Fruit fly (Drosophila melanogaster) whole organism, embryonic: ENCODE results near the gene Tet.

Experiments used
- BtbVII ChIP-seq: fragments of 200-800 bp; sonication (Bioruptor generic); optimal IDR thresholded peaks from 3 replicates; lab custom pipeline; 2017; ENCODE audit warnings: missing biosample characterization, mild to moderate bottlenecking, missing genetic modification characterization
- Bteb2 ChIP-seq: fragments of 200-800 bp; sonication (Bioruptor generic); optimal IDR thresholded peaks from 2 replicates; lab custom pipeline; 2016; ENCODE audit warnings: missing biosample characterization, missing genetic modification characterization
- CG10209 ChIP-seq: fragments of 200-800 bp; sonication (Bioruptor generic); optimal IDR thresholded peaks from 3 replicates; lab custom pipeline; 2017; ENCODE audit warnings: missing biosample characterization, mild to moderate bottlenecking, missing genetic modification characterization, missing genetic modification reagents
- CG10431 ChIP-seq: fragments of 200-800 bp; sonication (Bioruptor generic); optimal IDR thresholded peaks from 3 replicates; lab custom pipeline; 2018; ENCODE audit warnings: missing biosample characterization, mild to moderate bottlenecking, missing genetic modification characterization
- CG11504 ChIP-seq: fragments of 200-800 bp; sonication (Bioruptor generic); optimal IDR thresholded peaks from 3 replicates; lab custom pipeline; 2019; ENCODE audit warnings: missing biosample characterization, mild to moderate bottlenecking, missing genetic modification characterization, moderate library complexity
- CG11560 ChIP-seq: fragments of 200-800 bp; sonication (Bioruptor generic); IDR thresholded peaks from 3 replicates; pipeline ENCODE4 v1.3.6; 2022; ENCODE audit warnings: missing biosample characterization, missing genetic modification characterization
- CG14667 ChIP-seq: fragments of 200-800 bp; sonication (Bioruptor generic); IDR thresholded peaks from 2 replicates; pipeline ENCODE4 v1.3.6; 2022; ENCODE audit warnings: missing biosample characterization, missing genetic modification characterization
- CG1602 ChIP-seq: fragments of 200-800 bp; sonication (Bioruptor generic); optimal IDR thresholded peaks from 3 replicates; lab custom pipeline; 2016; ENCODE audit warnings: missing biosample characterization, missing genetic modification characterization
- CG16863 ChIP-seq: fragments of 200-800 bp; sonication (Bioruptor generic); optimal IDR thresholded peaks from 3 replicates; lab custom pipeline; 2016; ENCODE audit warnings: missing biosample characterization, missing genetic modification characterization
- CG17361 ChIP-seq: fragments of 200-800 bp; sonication (Bioruptor generic); IDR thresholded peaks from 3 replicates; pipeline ENCODE4 v1.3.6; 2022; ENCODE audit warnings: missing biosample characterization, missing genetic modification characterization
- CG2875 ChIP-seq: fragments of 200-800 bp; sonication (Bioruptor generic); optimal IDR thresholded peaks from 2 replicates; lab custom pipeline; 2017; ENCODE audit warnings: missing biosample characterization, mild to moderate bottlenecking, missing genetic modification characterization, missing genetic modification reagents
- CG34224 ChIP-seq: fragments of 200-800 bp; sonication (Bioruptor generic); IDR thresholded peaks from 3 replicates; pipeline ENCODE4 v1.3.6; 2022; ENCODE audit warnings: missing biosample characterization, missing genetic modification characterization; ENCODE audit not compliant: partially characterized antibody
- CG3726 ChIP-seq: fragments of 200-800 bp; sonication (Bioruptor generic); IDR thresholded peaks from 3 replicates; pipeline ENCODE4, ENCODE4 v1.3.6; 2022; ENCODE audit warnings: missing biosample characterization, missing genetic modification characterization
- CG3847 ChIP-seq: fragments of 200-800 bp; sonication (Bioruptor generic); IDR thresholded peaks from 2 replicates; pipeline ENCODE4 v1.3.6; 2022; ENCODE audit warnings: missing biosample characterization, missing genetic modification characterization
- CG5245 ChIP-seq: fragments of 200-800 bp; sonication (Bioruptor generic); optimal IDR thresholded peaks from 3 replicates; lab custom pipeline; 2016; ENCODE audit warnings: missing biosample characterization, missing genetic modification characterization
- CG7963 ChIP-seq: fragments of 200-800 bp; sonication (Bioruptor generic); IDR thresholded peaks from 3 replicates; pipeline ENCODE4 v1.3.6; 2022; ENCODE audit warnings: missing biosample characterization, missing genetic modification characterization; ENCODE audit not compliant: partially characterized antibody
- D ChIP-seq, 2 experiments: fragments of 200-800 bp in 1 of 2; fragments of >200 bp in 1 of 2; sonication (Bioruptor generic) in 1 of 2; optimal IDR thresholded peaks; 2 replicates in 1 of 2; 3 replicates in 1 of 2; lab custom pipeline; 2017; ENCODE audit warnings: mild to moderate bottlenecking in 1 of 2, missing biosample characterization in 1 of 2, missing genetic modification characterization in 1 of 2, missing genetic modification reagents in 1 of 2
- Dfd ChIP-seq, 2 experiments: fragments of >200 bp; optimal IDR thresholded peaks; 2 replicates each; lab custom pipeline; 2017; ENCODE audit warnings: missing biosample characterization in 2 of 2, missing genetic modification characterization in 2 of 2
- Dref ChIP-seq: fragments of 200-800 bp; sonication (Bioruptor generic); IDR thresholded peaks from 2 replicates; pipeline ENCODE4 v1.3.6; 2022; ENCODE audit warnings: missing biosample characterization, missing genetic modification characterization
- ERR ChIP-seq: fragments of 200-800 bp; sonication (Bioruptor generic); optimal IDR thresholded peaks from 2 replicates; lab custom pipeline; 2016; ENCODE audit warnings: missing biosample characterization, missing genetic modification characterization
- Fer2 ChIP-seq: fragments of 200-800 bp; sonication (Bioruptor generic); optimal IDR thresholded peaks from 2 replicates; lab custom pipeline; 2018; ENCODE audit warnings: missing biosample characterization, mild to moderate bottlenecking, missing genetic modification characterization, moderate library complexity
- Gug ChIP-seq: fragments of 200-800 bp; sonication (Bioruptor generic); IDR thresholded peaks from 4 replicates; pipeline ENCODE4 v1.3.6; 2022; ENCODE audit warnings: missing biosample characterization, missing genetic modification characterization
- HLH3B ChIP-seq: fragments of 200-800 bp; sonication (Bioruptor generic); IDR thresholded peaks from 2 replicates; pipeline ENCODE4 v1.3.6; 2022; ENCODE audit warnings: missing biosample characterization, missing genetic modification characterization
- Hr78 ChIP-seq, 2 experiments: fragments of 200-800 bp in 1 of 2; fragments of >200 bp in 1 of 2; sonication (Bioruptor generic) in 1 of 2; optimal IDR thresholded peaks; 2 replicates each; lab custom pipeline; 2017 to 2019; ENCODE audit warnings: missing biosample characterization in 2 of 2, missing genetic modification characterization in 2 of 2, mild to moderate bottlenecking in 1 of 2, moderate library complexity in 1 of 2
- Hsf ChIP-seq: fragments of 200-800 bp; sonication (Bioruptor generic); optimal IDR thresholded peaks from 3 replicates; lab custom pipeline; 2016; ENCODE audit warnings: missing biosample characterization, missing genetic modification characterization
- Jarid2 ChIP-seq: fragments of 200-800 bp; sonication (Bioruptor generic); optimal IDR thresholded peaks from 3 replicates; lab custom pipeline; 2017; ENCODE audit warnings: mild to moderate bottlenecking, missing biosample characterization, missing genetic modification reagents, missing genetic modification characterization
- Max ChIP-seq: fragments of 200-800 bp; sonication (Bioruptor generic); optimal IDR thresholded peaks from 2 replicates; lab custom pipeline; 2016; ENCODE audit warnings: missing biosample characterization, mild to moderate bottlenecking, missing genetic modification characterization
- Med ChIP-seq: fragments of 200-800 bp; sonication (Bioruptor generic); peaks from one replicate; lab custom pipeline; 2016; ENCODE audit warnings: missing biosample characterization, missing genetic modification characterization, mild to moderate bottlenecking, inconsistent platforms, moderate library complexity
- NFAT ChIP-seq: fragments of 200-800 bp; sonication (Bioruptor generic); IDR thresholded peaks from 2 replicates; pipeline ENCODE4 v1.3.6; 2022; ENCODE audit warnings: missing biosample characterization, missing genetic modification characterization
- NK7.1 ChIP-seq: fragments of 200-800 bp; sonication (Bioruptor generic); optimal IDR thresholded peaks from 3 replicates; lab custom pipeline; 2016; ENCODE audit warnings: missing biosample characterization, missing genetic modification characterization
- Nf-YC ChIP-seq: fragments of 200-800 bp; optimal IDR thresholded peaks from 3 replicates; lab custom pipeline; 2019; ENCODE audit warnings: missing biosample characterization, mild to moderate bottlenecking, missing genetic modification characterization, moderate library complexity
- Ptx1 ChIP-seq: fragments of 200-800 bp; sonication (Bioruptor generic); IDR thresholded peaks from 2 replicates; pipeline ENCODE4 v1.3.6; 2022; ENCODE audit warnings: missing biosample characterization, missing genetic modification characterization
- Side ChIP-seq: fragments of 200-800 bp; sonication (Bioruptor generic); optimal IDR thresholded peaks from 2 replicates; lab custom pipeline; 2016; ENCODE audit warnings: missing biosample characterization, missing genetic modification characterization
- ash1 ChIP-seq: fragments of 200-800 bp; sonication (Bioruptor generic); optimal IDR thresholded peaks from 2 replicates; lab custom pipeline; 2018; ENCODE audit warnings: missing biosample characterization, mild to moderate bottlenecking, missing genetic modification characterization
- croc ChIP-seq: fragments of 200-800 bp; sonication (Bioruptor generic); conservative IDR thresholded peaks from 3 replicates; pipeline ENCODE4 v1.3.6; 2022; ENCODE audit warnings: missing biosample characterization, missing genetic modification characterization
- ewg ChIP-seq: fragments of 200-800 bp; sonication (Bioruptor generic); optimal IDR thresholded peaks from 3 replicates; lab custom pipeline; 2017; ENCODE audit warnings: mild to moderate bottlenecking, missing biosample characterization, missing genetic modification reagents, missing genetic modification characterization
- gfzf ChIP-seq: fragments of 200-800 bp; sonication (Bioruptor generic); optimal IDR thresholded peaks from 2 replicates; lab custom pipeline; 2016; ENCODE audit warnings: missing biosample characterization, mild to moderate bottlenecking, missing genetic modification characterization, moderate library complexity
- h ChIP-seq: fragments of >200 bp; optimal IDR thresholded peaks from 2 replicates; lab custom pipeline; 2017
- ham ChIP-seq: fragments of 200-800 bp; sonication (Bioruptor generic); IDR thresholded peaks from 2 replicates; pipeline ENCODE4 v1.3.6; 2022; ENCODE audit warnings: missing biosample characterization, missing genetic modification characterization
- hkb ChIP-seq, 2 experiments: fragments of 200-800 bp in 1 of 2; fragments of >200 bp in 1 of 2; sonication (Bioruptor generic) in 1 of 2; IDR thresholded peaks in 1 of 2; optimal IDR thresholded peaks in 1 of 2; 2 replicates each; pipeline versions ENCODE4 v1.3.6 to Lab custom; 2017 to 2022; ENCODE audit warnings: missing biosample characterization in 1 of 2, missing genetic modification characterization in 1 of 2
- insv ChIP-seq, 2 experiments: fragments of 200-800 bp; sonication (Bioruptor generic); optimal IDR thresholded peaks; 3 replicates each; lab custom pipeline; 2016 to 2018; ENCODE audit warnings: missing biosample characterization in 2 of 2, missing genetic modification characterization in 2 of 2
- lilli ChIP-seq: fragments of 200-800 bp; sonication (Bioruptor generic); optimal IDR thresholded peaks from 3 replicates; lab custom pipeline; 2016; ENCODE audit warnings: missing biosample characterization, missing genetic modification characterization
- lmd ChIP-seq: fragments of 200-800 bp; sonication (Bioruptor generic); IDR thresholded peaks from 2 replicates; pipeline ENCODE4 v1.3.6; 2022; ENCODE audit warnings: missing biosample characterization, missing genetic modification characterization
- maf-S ChIP-seq: fragments of 200-800 bp; sonication (Bioruptor generic); optimal IDR thresholded peaks from 2 replicates; lab custom pipeline; 2016; ENCODE audit warnings: missing biosample characterization, missing genetic modification characterization
- onecut ChIP-seq: fragments of 200-800 bp; sonication (Bioruptor generic); IDR thresholded peaks from 2 replicates; pipeline ENCODE4 v1.3.6; 2022; ENCODE audit warnings: missing biosample characterization, missing genetic modification characterization
- peb ChIP-seq: fragments of 200-800 bp; sonication (Bioruptor generic); IDR thresholded peaks from 2 replicates; pipeline ENCODE4 v1.3.6; 2022; ENCODE audit warnings: missing biosample characterization, missing genetic modification characterization
- sima ChIP-seq: fragments of 200-800 bp; sonication (Bioruptor generic); optimal IDR thresholded peaks from 2 replicates; lab custom pipeline; 2016; ENCODE audit warnings: missing biosample characterization, missing genetic modification characterization
- stwl ChIP-seq: fragments of 200-800 bp; sonication (Bioruptor generic); optimal IDR thresholded peaks from 3 replicates; lab custom pipeline; 2018; ENCODE audit warnings: missing biosample characterization, mild to moderate bottlenecking, missing genetic modification characterization, moderate library complexity
- vnd ChIP-seq: fragments of 200-800 bp; sonication (Bioruptor generic); IDR thresholded peaks from 3 replicates; pipeline ENCODE4 v1.3.6; 2022; ENCODE audit warnings: missing biosample characterization, missing genetic modification characterization; ENCODE audit not compliant: partially characterized antibody
- zen2 ChIP-seq: fragments of 200-800 bp; sonication (Bioruptor generic); IDR thresholded peaks from 3 replicates; pipeline ENCODE4 v1.3.6; 2022; ENCODE audit warnings: missing biosample characterization, missing genetic modification characterization; ENCODE audit not compliant: partially characterized antibody

Gene Tet

DNA sequence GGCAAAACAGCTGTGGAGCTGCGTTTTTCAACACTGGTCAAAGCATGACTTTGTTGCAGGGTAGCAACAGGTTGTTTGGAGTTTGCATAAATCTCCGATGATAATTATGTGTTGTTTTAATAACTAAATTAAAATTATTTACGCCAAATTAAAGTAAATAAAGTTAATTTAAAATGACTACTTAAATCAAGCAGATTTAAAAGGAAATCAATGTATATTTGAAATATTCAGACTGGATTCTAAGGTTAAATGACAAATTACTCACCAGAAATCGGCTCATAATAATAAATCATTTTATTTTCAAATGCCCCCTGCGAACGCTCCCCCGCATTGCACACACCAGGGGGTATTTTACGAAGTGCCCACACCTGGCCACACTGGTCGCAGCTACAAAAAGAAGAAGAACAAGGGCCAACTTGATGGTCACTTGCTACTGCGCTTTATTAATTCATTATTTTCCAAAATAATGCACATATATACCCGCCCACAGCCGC is 104.9 kb downstream of the Tet start, which contains the start of the genes CG12093 and Atg2 (continued):
- peak; percentile 86 for TF ChIP-seq HLH3B (GFP tag; lab: Robert Waterston, UW)
- peak; percentile 79 for TF ChIP-seq maf-S (GFP tag; lab: Kevin White, UChicago)
- TF ChIP-seq Nf-YC (tag; lab: Kevin White, UChicago), result peak; percentile 87
- no peak for TF ChIP-seq sima
- no peak for TF ChIP-seq D (optimal IDR thresholded peaks at IDR 0.05; lab: Kevin White, UChicago)
- peak; percentile 82 for TF ChIP-seq D (GFP tag; optimal IDR thresholded peaks at IDR 0.05; lab: Kevin White, UChicago)
- TF ChIP-seq Dfd (GFP tag; optimal IDR thresholded peaks at IDR 0.05; lab: Kevin White, UChicago), result no peak
- peak; percentile 89 for TF ChIP-seq CG11504 (tag; lab: Kevin White, UChicago)
- TF ChIP-seq NK7.1 (GFP tag; lab: Kevin White, UChicago), result peak; percentile 67
- TF ChIP-seq Max (GFP tag; lab: Kevin White, UChicago), result peak; percentile 92
- TF ChIP-seq CG3726 (GFP tag; lab: Robert Waterston, UW), result peak; percentile 84; the same call in 2 of the 3 replicates
- TF ChIP-seq CG3847 (GFP tag; lab: Robert Waterston, UW), result peak; percentile 96
- peak in 1 of 2 experiments; percentile 39 for TF ChIP-seq Hr78 (GFP tag; optimal IDR thresholded peaks at IDR 0.05; lab: Kevin White, UChicago)
- TF ChIP-seq Med, result peak; percentile 95
- TF ChIP-seq lmd (GFP tag; lab: Robert Waterston, UW), result peak; percentile 95
- TF ChIP-seq ham, result peak; percentile 82
- peak; percentile 88 for TF ChIP-seq peb (GFP tag; lab: Robert Waterston, UW)
- TF ChIP-seq CG10209 (GFP tag; lab: Kevin White, UChicago), result peak; percentile 92
- peak; percentile 91 for TF ChIP-seq Hsf
- peak; percentile 81 for TF ChIP-seq ewg
- TF ChIP-seq BtbVII (GFP tag; lab: Kevin White, UChicago), result peak; percentile 74
- peak in 1 of 2 experiments; percentile 67 for TF ChIP-seq insv (GFP tag; optimal IDR thresholded peaks at IDR 0.05; lab: Kevin White, UChicago)
- peak; percentile 68 for TF ChIP-seq onecut (GFP tag; lab: Robert Waterston, UW)
- peak; percentile 95 for TF ChIP-seq Gug
- peak; percentile 39 for TF ChIP-seq stwl (tag; lab: Kevin White, UChicago)
- TF ChIP-seq CG10431, result peak; percentile 65
- no peak for TF ChIP-seq ERR (GFP tag; lab: Kevin White, UChicago)
- TF ChIP-seq CG17361, result peak; percentile 98
- no peak for TF ChIP-seq h
- TF ChIP-seq NFAT, result peak; percentile 93
- TF ChIP-seq CG2875 (GFP tag; lab: Kevin White, UChicago), result peak; percentile 75
- TF ChIP-seq Ptx1 (GFP tag; lab: Robert Waterston, UW), result peak; percentile 96
- TF ChIP-seq Dref (GFP tag; lab: Robert Waterston, UW), result peak; percentile 36
- peak; percentile 94 for TF ChIP-seq lilli (GFP tag; lab: Kevin White, UChicago)
- TF ChIP-seq CG34224 (GFP tag; lab: Robert Waterston, UW), result no peak
- no peak for TF ChIP-seq CG7963
- peak; percentile 49 for TF ChIP-seq Jarid2 (GFP tag; lab: Kevin White, UChicago)
- peak; percentile 80 for TF ChIP-seq croc (GFP tag; lab: Robert Waterston, UW)
- TF ChIP-seq CG1602, result peak; percentile 94
- TF ChIP-seq CG11560, result peak; percentile 78
- TF ChIP-seq CG5245 (GFP tag; lab: Kevin White, UChicago), result peak; percentile 79
- peak; percentile 81 for TF ChIP-seq gfzf (GFP tag; lab: Kevin White, UChicago)
- TF ChIP-seq ash1, result no peak
- no peak for TF ChIP-seq hkb (optimal IDR thresholded peaks at IDR 0.05; lab: Kevin White, UChicago)
- peak; percentile 82 for TF ChIP-seq hkb (GFP tag; IDR thresholded peaks at IDR 0.05; lab: Robert Waterston, UW)
- TF ChIP-seq Bteb2 (GFP tag; lab: Kevin White, UChicago), result peak; percentile 88
- TF ChIP-seq CG14667 (GFP tag; lab: Robert Waterston, UW), result peak; percentile 92
- no peak for TF ChIP-seq vnd (GFP tag; lab: Robert Waterston, UW)
- peak; percentile 73 for TF ChIP-seq CG16863
- peak; percentile 88 for TF ChIP-seq Fer2
- no peak for TF ChIP-seq zen2 (GFP tag; lab: Robert Waterston, UW)
- peak; percentile 53 for TF ChIP-seq Side
